Worm (Caenorhabditis elegans): Measurements from ENCODE around the gene F10D7.4.

ce11 chrX:17412642-17413041, 30.8 kb upstream of the F10D7.4 start:
- TF ChIP-seq aly-1 (tag; optimal IDR thresholded peaks at IDR 0.05) (no peak), hmg-4 (GFP tag; optimal IDR thresholded peaks at IDR 0.05) (no peak), flt-1 (GFP tag; IDR thresholded peaks at IDR 0.05) (no peak), sea-1 (GFP tag; conservative IDR thresholded peaks at IDR 0.05) (no peak), ama-1 (optimal IDR thresholded peaks at IDR 0.05) (no peak), hnd-1 (tag; optimal IDR thresholded peaks at IDR 0.05) (no peak), tra-4 (tag; optimal IDR thresholded peaks at IDR 0.05) (no peak), ceh-13 (GFP tag; optimal IDR thresholded peaks at IDR 0.05) (no peak), hmbx-1 (tag; optimal IDR thresholded peaks at IDR 0.05) (no peak), tbx-37 (GFP tag; conservative IDR thresholded peaks at IDR 0.05) (no peak), pes-1 (GFP tag; IDR thresholded peaks at IDR 0.05) (no peak), ets-7 (tag; optimal IDR thresholded peaks at IDR 0.05) (no peak)

Measured in whole organism, early embryonic.